Fruit fly (Drosophila melanogaster): ENCODE data around the gene odd.

- TF ChIP-seq EcR (GFP tag; optimal IDR thresholded peaks at IDR 0.05) (no peak), pan (optimal IDR thresholded peaks at IDR 0.05) (no peak)
These were observed 30.0 kb downstream of the odd start for dm6 chr2L:3576520-3576919.
